Worm (Caenorhabditis elegans) whole organism, L4/young adult: Measurements from ENCODE around the gene F21D5.7.

Experiments
- dao-5 ChIP-seq: sonication (generic microtip); optimal IDR thresholded peaks from 2 replicates; lab custom pipeline; 2016; ENCODE audit warnings: missing genotype, missing genetic modification characterization, moderate library complexity, missing compliant biosample characterization
- him-1 ChIP-seq: sonication (generic microtip); optimal IDR thresholded peaks from 2 replicates; lab custom pipeline; 2016; ENCODE audit warnings: missing genotype, missing genetic modification reagents, missing genetic modification characterization, missing compliant biosample characterization

ce11 chrIV:8782172-8782571 is 38.7 kb upstream of the F21D5.7 start:
- TF ChIP-seq dao-5 (tag; lab: Kevin White, UChicago) = no peak
- no peak for TF ChIP-seq him-1 (tag; lab: Kevin White, UChicago)
